Fruit fly (Drosophila melanogaster): ENCODE data around the gene CG9519.

The CG9519 gene

dm6 chrX:14848755-14849354, 7.3 kb downstream of the CG9519 start, which contains the start of gene CG9522 (continued):
- TF ChIP-seq esn (GFP tag; optimal IDR thresholded peaks at IDR 0.05) (peak; percentile 84), achi (GFP tag; optimal IDR thresholded peaks at IDR 0.05) (peak; percentile 91), CG6792 (GFP tag; optimal IDR thresholded peaks at IDR 0.05) (peak; percentile 86), CG34406 (GFP tag; optimal IDR thresholded peaks at IDR 0.05) (peak; percentile 80), ss (GFP tag; optimal IDR thresholded peaks at IDR 0.05) (peak; percentile 85), salr (GFP tag; optimal IDR thresholded peaks at IDR 0.05) (peak; percentile 52 to 85), Eip78C (GFP tag) (peak; percentile 98), CG11902 (GFP tag; optimal IDR thresholded peaks at IDR 0.05) (peak; percentile 49), acj6 (GFP tag; optimal IDR thresholded peaks at IDR 0.05) (peak; percentile 89), CG3919 (GFP tag; optimal IDR thresholded peaks at IDR 0.05) (peak; percentile 92), CG8632 (GFP tag; optimal IDR thresholded peaks at IDR 0.05) (peak; percentile 80), Hr4 (GFP tag; optimal IDR thresholded peaks at IDR 0.05) (peak; percentile 85), Smox (GFP tag; optimal IDR thresholded peaks at IDR 0.05) (peak; percentile 74), CG10631 (GFP tag; optimal IDR thresholded peaks at IDR 0.05) (peak; percentile 90), CG11294 (GFP tag; IDR thresholded peaks at IDR 0.05) (peak; percentile 66), pdm3 (GFP tag; optimal IDR thresholded peaks at IDR 0.05) (peak; percentile 86), OdsH (GFP tag; optimal IDR thresholded peaks at IDR 0.05) (peak; percentile 88), Eip75B (GFP tag; optimal IDR thresholded peaks at IDR 0.05) (peak; percentile 90), eg (GFP tag; IDR thresholded peaks at IDR 0.05) (peak; percentile 82), svp (GFP tag) (peak; percentile 85)

dm6 chrX:14846116-14846614, 10.0 kb downstream of the CG9519 start:
- TF ChIP-seq Eip75B (GFP tag; optimal IDR thresholded peaks at IDR 0.05) (peak; percentile 29), topi (GFP tag; optimal IDR thresholded peaks at IDR 0.05) (peak; percentile 11), Eip78C (GFP tag) (peak; percentile 52), CG3032 (tag; optimal IDR thresholded peaks at IDR 0.05) (no peak), CG15336 (GFP tag; IDR thresholded peaks at IDR 0.05) (no peak), CG34406 (GFP tag; optimal IDR thresholded peaks at IDR 0.05) (peak; percentile 20), svp (GFP tag) (peak; percentile 56), spab (GFP tag; optimal IDR thresholded peaks at IDR 0.05) (no peak), esn (GFP tag; optimal IDR thresholded peaks at IDR 0.05) (peak; percentile 18), Sox102F (GFP tag; optimal IDR thresholded peaks at IDR 0.05) (peak; percentile 22)

- no peak for TF ChIP-seq CG10669 (GFP tag; optimal IDR thresholded peaks at IDR 0.05)
- no peak for TF ChIP-seq Hr38 (GFP tag; optimal IDR thresholded peaks at IDR 0.05)
- no peak for TF ChIP-seq lz (GFP tag; optimal IDR thresholded peaks at IDR 0.05)
- TF ChIP-seq CG3919 (GFP tag; optimal IDR thresholded peaks at IDR 0.05), result no peak
- TF ChIP-seq CG1621 (tag; optimal IDR thresholded peaks at IDR 0.05), result no peak
Measured at dm6 chrX:14844657-14845056, 11.5 kb downstream of the CG9519 start, which contains the start of gene CG12539. TSS of gene CG12539 (minus strand) at chrX:14844757.

- no peak for TF ChIP-seq dac (GFP tag; optimal IDR thresholded peaks at IDR 0.05)
- peak; percentile 30 for TF ChIP-seq svp (GFP tag)
Measured at dm6 chrX:14841893-14842505, 14.2 kb downstream of the CG9519 start.

- TF ChIP-seq Met (GFP tag; optimal IDR thresholded peaks at IDR 0.05), result peak; percentile 5
- peak; percentile 35 for TF ChIP-seq achi (GFP tag; optimal IDR thresholded peaks at IDR 0.05)
- TF ChIP-seq CG15336 (GFP tag; IDR thresholded peaks at IDR 0.05), result peak; percentile 61
- TF ChIP-seq CG16779 (tag; optimal IDR thresholded peaks at IDR 0.05), result peak; percentile 43
- no peak for TF ChIP-seq fd59A (GFP tag; optimal IDR thresholded peaks at IDR 0.05)
- TF ChIP-seq topi (GFP tag; optimal IDR thresholded peaks at IDR 0.05), result peak; percentile 5
- TF ChIP-seq Hr38 (GFP tag; optimal IDR thresholded peaks at IDR 0.05), result no peak
- TF ChIP-seq CG6808 (GFP tag; optimal IDR thresholded peaks at IDR 0.05), result peak; percentile 70
- peak; percentile 20 for TF ChIP-seq CG4318 (GFP tag; optimal IDR thresholded peaks at IDR 0.05)
- TF ChIP-seq fkh (GFP tag; optimal IDR thresholded peaks at IDR 0.05), result peak; percentile 52
- peak; percentile 56; the same call in 2 of the 3 replicates for TF ChIP-seq CG6163 (GFP tag; IDR thresholded peaks at IDR 0.05)
- no peak for TF ChIP-seq Sox14 (GFP tag; optimal IDR thresholded peaks at IDR 0.05)
- TF ChIP-seq spab (GFP tag; optimal IDR thresholded peaks at IDR 0.05), result peak; percentile 52
- peak; percentile 52 for TF ChIP-seq CG32006 (GFP tag; optimal IDR thresholded peaks at IDR 0.05)
- TF ChIP-seq CG11294 (GFP tag; IDR thresholded peaks at IDR 0.05), result no peak
- peak; percentile 36 for TF ChIP-seq CG6276 (GFP tag; optimal IDR thresholded peaks at IDR 0.05)
- peak; percentile 37 for TF ChIP-seq CG1621 (tag; optimal IDR thresholded peaks at IDR 0.05)
- TF ChIP-seq acj6 (GFP tag; optimal IDR thresholded peaks at IDR 0.05), result peak; percentile 36
- TF ChIP-seq CG11762 (GFP tag; optimal IDR thresholded peaks at IDR 0.05; ENCODE audit: insufficient read depth), result no peak
Measured at dm6 chrX:14840417-14840872, 15.7 kb downstream of the CG9519 start.

All from whole organism, prepupa.